Worm (Caenorhabditis elegans) whole organism, mixed stage, embryonic: ENCODE measurements around the gene F19B2.7.

ENCODE experiments used
- lin-13 ChIP-seq: fragments of 150-350 bp; optimal IDR thresholded peaks from 2 replicates; lab custom pipeline; 2014; ENCODE audit warnings: missing biosample characterization, missing genetic modification characterization
- lsy-2 ChIP-seq: fragments of 150-350 bp; optimal IDR thresholded peaks from 2 replicates; lab custom pipeline; 2014; ENCODE audit warnings: missing biosample characterization, missing genetic modification characterization
- mep-1 ChIP-seq: fragments of 150-350 bp; optimal IDR thresholded peaks from 2 replicates; lab custom pipeline; 2017; ENCODE audit warnings: missing biosample characterization, missing genetic modification reagents, missing genetic modification characterization, inconsistent platforms
- mls-2 ChIP-seq: sonication (generic microtip); optimal IDR thresholded peaks from 2 replicates; lab custom pipeline; 2016; ENCODE audit warnings: mild to moderate bottlenecking, missing genetic modification characterization, moderate library complexity, missing compliant biosample characterization
- nhr-76 ChIP-seq: sonication (generic microtip); optimal IDR thresholded peaks from 2 replicates; lab custom pipeline; 2017; ENCODE audit warnings: missing biosample characterization, missing genetic modification characterization
- pha-4 ChIP-seq: fragments of 150-350 bp; optimal IDR thresholded peaks from 2 replicates; lab custom pipeline; 2018; ENCODE audit warnings: missing biosample characterization, missing genetic modification reagents, missing genetic modification characterization
- unc-62 ChIP-seq: fragments of 150-350 bp; optimal IDR thresholded peaks from 2 replicates; lab custom pipeline; 2014; ENCODE audit warnings: missing biosample characterization, missing genetic modification reagents, missing genetic modification characterization
- zip-8 ChIP-seq: fragments of 150-350 bp; optimal IDR thresholded peaks from 2 replicates; lab custom pipeline; 2014; ENCODE audit warnings: missing biosample characterization, missing genetic modification characterization

ce11 chrV:20199658-20200057 is 48.1 kb downstream of the F19B2.7 start:
- TF ChIP-seq pha-4 (tag; lab: Kevin White, UChicago) (no peak), unc-62 (GFP tag; lab: Kevin White, UChicago) (no peak), nhr-76 (tag; lab: Kevin White, UChicago) (no peak), zip-8 (tag; lab: Kevin White, UChicago) (no peak), mls-2 (tag; lab: Kevin White, UChicago) (no peak), mep-1 (no peak), lsy-2 (no peak), lin-13 (no peak)
